Fruit fly (Drosophila melanogaster) Kc167 (cell line): ENCODE data around the gene Lcp65Ae.

Experiments used
- Myc ChIP-seq: fragments of >200 bp; optimal IDR thresholded peaks from 2 replicates; lab custom pipeline; 2017; ENCODE audit warnings: missing external identifiers
- Sin3A ChIP-seq: fragments of >200 bp; optimal IDR thresholded peaks from 2 replicates; lab custom pipeline; 2018; ENCODE audit warnings: missing external identifiers

DNA sequence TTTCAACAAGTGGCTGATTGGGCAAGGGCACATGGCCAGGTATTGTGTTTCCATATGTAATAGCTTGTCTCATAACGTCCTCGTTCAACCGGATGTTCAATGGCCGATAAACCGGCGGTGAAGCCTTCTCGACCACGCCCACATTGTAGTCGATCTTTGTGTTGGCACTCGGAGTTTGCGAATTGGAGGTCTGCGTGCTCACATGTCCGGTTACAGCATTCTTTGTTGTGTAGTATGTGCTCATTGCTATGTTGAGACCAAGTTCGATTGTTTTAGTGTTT, 12.6 kb downstream of the Lcp65Ae start:
- TF ChIP-seq Myc (lab: Kevin White, UChicago) (no peak), Sin3A (no peak)
